Fruit fly (Drosophila melanogaster): ENCODE data around the gene Plod.

Plod gene

DNA sequence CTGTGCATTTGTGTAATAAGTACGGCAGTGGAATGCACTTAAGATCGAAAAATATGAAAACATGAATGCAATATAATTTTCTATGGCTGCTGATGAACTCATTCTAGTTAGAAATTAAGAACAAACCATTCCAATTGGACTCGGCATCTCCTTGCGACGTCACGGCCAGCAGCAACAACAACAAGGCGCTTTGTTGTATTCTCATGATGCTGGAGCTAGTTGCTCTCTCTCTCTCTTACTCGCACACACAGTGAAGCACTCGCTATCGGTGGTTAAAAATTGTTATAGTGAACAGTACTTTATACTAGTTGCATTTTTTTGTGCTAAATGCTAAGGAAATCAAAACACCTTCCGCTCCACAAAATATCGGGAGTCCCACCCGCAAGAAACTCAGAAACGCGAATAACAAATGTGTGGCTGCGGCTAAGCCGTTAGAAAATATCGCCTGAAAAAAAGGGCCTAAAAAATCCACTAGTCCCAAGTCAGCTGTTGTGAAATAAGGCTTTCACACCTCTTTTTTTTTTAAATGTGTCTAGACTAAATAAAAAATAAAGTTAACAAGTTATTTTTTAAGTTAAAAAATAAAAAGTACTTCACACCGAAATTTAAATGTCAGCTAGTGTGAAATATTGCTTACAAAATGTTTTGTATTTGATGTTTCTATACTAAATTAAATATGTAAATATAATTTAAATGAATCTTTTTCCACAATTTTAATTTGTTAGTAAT is at the start of gene Plod:
TSS of gene Plod (minus strand) at position 409 of the 729 bp plus-strand sequence.
- peak; percentile 44 for TF ChIP-seq Hr78 (GFP tag; optimal IDR thresholded peaks at IDR 0.05)
- TF ChIP-seq Sp1 (GFP tag; optimal IDR thresholded peaks at IDR 0.05), result peak; percentile 15
- TF ChIP-seq jim (GFP tag; optimal IDR thresholded peaks at IDR 0.05), result no peak
- TF ChIP-seq Myc (optimal IDR thresholded peaks at IDR 0.05), result no peak
- peak in 1 of 2 experiments; percentile 22 for TF ChIP-seq foxo (GFP tag; optimal IDR thresholded peaks at IDR 0.05)
- TF ChIP-seq N (GFP tag; optimal IDR thresholded peaks at IDR 0.05), result peak; percentile 93
- peak; percentile 39 for TF ChIP-seq h (GFP tag; optimal IDR thresholded peaks at IDR 0.05)
- no peak for TF ChIP-seq tai (GFP tag; optimal IDR thresholded peaks at IDR 0.05)
- TF ChIP-seq CrebA (GFP tag; optimal IDR thresholded peaks at IDR 0.05; ENCODE audit: borderline replicate concordance), result no peak
- TF ChIP-seq Rel (GFP tag; optimal IDR thresholded peaks at IDR 0.05), result no peak
- peak; percentile 96 for TF ChIP-seq Rel (tag; optimal IDR thresholded peaks at IDR 0.05)
- TF ChIP-seq Hr83 (GFP tag; optimal IDR thresholded peaks at IDR 0.05; ENCODE audit: poor library complexity, severe bottlenecking), result peak; percentile 21
- TF ChIP-seq brk (GFP tag; optimal IDR thresholded peaks at IDR 0.05), result no peak
- peak; percentile 35 for TF ChIP-seq Dif (GFP tag; optimal IDR thresholded peaks at IDR 0.05; ENCODE audit: partially characterized antibody)
- TF ChIP-seq pan (optimal IDR thresholded peaks at IDR 0.05), result no peak
- no peak for TF ChIP-seq dmrt93B (GFP tag; optimal IDR thresholded peaks at IDR 0.05)
- TF ChIP-seq rgr (GFP tag; optimal IDR thresholded peaks at IDR 0.05), result no peak
- TF ChIP-seq sage (GFP tag; optimal IDR thresholded peaks at IDR 0.05), result no peak
- no peak for TF ChIP-seq ey (GFP tag; optimal IDR thresholded peaks at IDR 0.05)
- no peak for TF ChIP-seq Abd-B (GFP tag; optimal IDR thresholded peaks at IDR 0.05)
- no peak for TF ChIP-seq CG32264 (GFP tag; optimal IDR thresholded peaks at IDR 0.05)
- TF ChIP-seq lola (GFP tag; optimal IDR thresholded peaks at IDR 0.05), result no peak
- peak; percentile 50 for TF ChIP-seq sv (GFP tag; optimal IDR thresholded peaks at IDR 0.05)
- no peak for TF ChIP-seq dl (GFP tag; optimal IDR thresholded peaks at IDR 0.05; ENCODE audit: insufficient read depth in 1 of 2, partially characterized antibody in 2 of 2)
- no peak for TF ChIP-seq GATAd (GFP tag; optimal IDR thresholded peaks at IDR 0.05)
- TF ChIP-seq Hnf4 (GFP tag; optimal IDR thresholded peaks at IDR 0.05), result peak; percentile 63
- no peak for TF ChIP-seq Mio (GFP tag; optimal IDR thresholded peaks at IDR 0.05)
- TF ChIP-seq Dfd (GFP tag; optimal IDR thresholded peaks at IDR 0.05), result no peak
- no peak for TF ChIP-seq fru (GFP tag; optimal IDR thresholded peaks at IDR 0.05)
- TF ChIP-seq Vsx2 (GFP tag; optimal IDR thresholded peaks at IDR 0.05; ENCODE audit: partially characterized antibody), result no peak
- no peak for TF ChIP-seq Jra (GFP tag; optimal IDR thresholded peaks at IDR 0.05)
- no peak for TF ChIP-seq usp (GFP tag; optimal IDR thresholded peaks at IDR 0.05)
- TF ChIP-seq psq (GFP tag; optimal IDR thresholded peaks at IDR 0.05), result no peak
- no peak for TF ChIP-seq OdsH (GFP tag; optimal IDR thresholded peaks at IDR 0.05)
- no peak for TF ChIP-seq br (GFP tag; optimal IDR thresholded peaks at IDR 0.05)
- no peak for TF ChIP-seq CG9705 (GFP tag; optimal IDR thresholded peaks at IDR 0.05)
- TF ChIP-seq dsf (GFP tag; optimal IDR thresholded peaks at IDR 0.05; ENCODE audit: borderline replicate concordance), result no peak
- peak; percentile 60 for TF ChIP-seq woc (GFP tag; optimal IDR thresholded peaks at IDR 0.05)
- peak; percentile 24 for TF ChIP-seq HLH106 (tag; optimal IDR thresholded peaks at IDR 0.05)

- TF ChIP-seq Dfd (GFP tag; optimal IDR thresholded peaks at IDR 0.05) (peak; percentile 87), Myc (optimal IDR thresholded peaks at IDR 0.05) (no peak)
These were observed 48.8 kb upstream of the Plod start for dm6 chr3L:11254470-11255185.
